Worm (Caenorhabditis elegans): Measurements from ENCODE around the gene bcc-1.

bcc-1 gene

DNA sequence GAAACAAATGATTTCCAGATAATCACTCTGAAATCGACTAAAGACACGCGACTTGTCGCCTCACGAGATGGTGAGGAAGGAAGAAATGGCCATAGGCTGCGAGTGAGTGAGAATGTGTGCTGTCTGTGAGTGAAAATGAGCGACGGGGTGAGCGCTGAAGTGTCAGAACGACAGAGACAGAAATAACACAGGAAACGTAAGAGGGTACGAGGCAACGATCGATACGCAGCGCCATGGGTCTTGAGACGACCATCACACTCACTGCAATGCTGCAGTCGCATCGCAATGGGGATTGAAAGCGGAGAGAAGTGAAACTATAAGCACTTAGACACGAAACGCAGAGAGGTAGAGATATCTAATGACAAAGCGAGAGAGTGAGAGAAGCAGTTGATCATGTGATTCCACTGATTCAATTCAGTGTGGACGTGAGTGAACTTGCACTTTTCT lies 9.5 kb downstream of the bcc-1 start (continued):
- TF ChIP-seq ceh-62 (tag; optimal IDR thresholded peaks at IDR 0.05) (no peak), gei-8 (GFP tag; optimal IDR thresholded peaks at IDR 0.05) (peak; percentile 83), nhr-111 (GFP tag; optimal IDR thresholded peaks at IDR 0.05) (no peak), zfp-3 (GFP tag; conservative IDR thresholded peaks at IDR 0.05) (0 out of 2 replicates have a peak, but pooled peaks have one; percentile 23), dpl-1 (GFP tag; optimal IDR thresholded peaks at IDR 0.05) (peak; percentile 65), unc-39 (tag; optimal IDR thresholded peaks at IDR 0.05) (peak; percentile 48), mxl-3 (GFP tag; optimal IDR thresholded peaks at IDR 0.05) (peak; percentile 82), madf-9 (GFP tag; conservative IDR thresholded peaks at IDR 0.05) (peak; percentile 27; the same call in 1 of the 2 replicates), zfp-2 (tag; optimal IDR thresholded peaks at IDR 0.05) (peak; percentile 63), nhr-48 (tag; optimal IDR thresholded peaks at IDR 0.05) (peak; percentile 91), F10B5.3 (tag; optimal IDR thresholded peaks at IDR 0.05) (no peak), daf-12 (tag; optimal IDR thresholded peaks at IDR 0.05) (peak; percentile 13), mxl-2 (GFP tag; conservative IDR thresholded peaks at IDR 0.05) (no peak), lin-39 (tag; optimal IDR thresholded peaks at IDR 0.05) (no peak), hif-1 (tag; optimal IDR thresholded peaks at IDR 0.05) (peak; percentile 60 to 86), R02D3.7 (tag; optimal IDR thresholded peaks at IDR 0.05) (no peak), ama-1 (optimal IDR thresholded peaks at IDR 0.05) (peak; percentile 91), daf-16 (GFP tag; optimal IDR thresholded peaks at IDR 0.05) (peak; percentile 51 to 71), daf-16 (tag; optimal IDR thresholded peaks at IDR 0.05) (peak; percentile 74), fkh-10 (GFP tag; optimal IDR thresholded peaks at IDR 0.05) (peak; percentile 87), arid-1 (GFP tag; conservative IDR thresholded peaks at IDR 0.05) (peak; percentile 53), lir-3 (tag; optimal IDR thresholded peaks at IDR 0.05) (peak; percentile 30), mes-2 (tag; optimal IDR thresholded peaks at IDR 0.05; ENCODE audit: poor library complexity, severe bottlenecking) (peak; percentile 67), lim-7 (GFP tag; IDR thresholded peaks at IDR 0.05) (peak; percentile 63; the same call in 1 of the 2 replicates), ceh-82 (tag; optimal IDR thresholded peaks at IDR 0.05) (no peak), ctbp-1 (GFP tag; IDR thresholded peaks at IDR 0.05) (peak; percentile 86), unc-130 (GFP tag; optimal IDR thresholded peaks at IDR 0.05) (peak; percentile 28), daf-8 (GFP tag; IDR thresholded peaks at IDR 0.05) (no peak), T20F7.1 (GFP tag; optimal IDR thresholded peaks at IDR 0.05) (peak; percentile 81), sdz-12 (GFP tag; optimal IDR thresholded peaks at IDR 0.05) (peak; percentile 67), ceh-28 (tag; optimal IDR thresholded peaks at IDR 0.05) (peak; percentile 90), zag-1 (tag; optimal IDR thresholded peaks at IDR 0.05) (peak; percentile 74), skn-1 (tag; optimal IDR thresholded peaks at IDR 0.05) (peak; percentile 66), nhr-11 (tag; optimal IDR thresholded peaks at IDR 0.05) (peak; percentile 96), nhr-77 (tag; optimal IDR thresholded peaks at IDR 0.05) (peak; percentile 63), spr-1 (tag; optimal IDR thresholded peaks at IDR 0.05) (peak; percentile 92), lin-1 (GFP tag; IDR thresholded peaks at IDR 0.05) (no peak), hlh-11 (tag; optimal IDR thresholded peaks at IDR 0.05) (peak; percentile 97), pqm-1 (tag; optimal IDR thresholded peaks at IDR 0.05) (peak; percentile 3), F37D6.2 (tag; optimal IDR thresholded peaks at IDR 0.05) (peak; percentile 85), egl-43 (GFP tag; IDR thresholded peaks at IDR 0.05) (peak; percentile 91), Y75B8A.6 (GFP tag; IDR thresholded peaks at IDR 0.05) (no peak), snpc-1.2 (GFP tag; IDR thresholded peaks at IDR 0.05) (peak; percentile 38; the same call in 1 of the 2 replicates), php-3 (GFP tag; IDR thresholded peaks at IDR 0.05) (0 out of 2 replicates have a peak, but pooled peaks have one; percentile 26), hmg-1.1 (GFP tag; IDR thresholded peaks at IDR 0.05) (peak; percentile 93), T26A8.4 (GFP tag; IDR thresholded peaks at IDR 0.05) (peak; percentile 89), nhr-28 (tag; optimal IDR thresholded peaks at IDR 0.05) (peak; percentile 88), dve-1 (tag; optimal IDR thresholded peaks at IDR 0.05; ENCODE audit: insufficient read depth) (peak; percentile 92), lsy-2 (tag; optimal IDR thresholded peaks at IDR 0.05) (peak; percentile 86 to 93), lin-13 (GFP tag; optimal IDR thresholded peaks at IDR 0.05) (peak; percentile 72), daf-19 (GFP tag; conservative IDR thresholded peaks at IDR 0.05) (peak; percentile 82; the same call in 1 of the 2 replicates)
